Worm (Caenorhabditis elegans) whole organism, early embryonic: ENCODE results near the gene sru-30.

Experiments used
- aly-1 ChIP-seq: sonication (generic microtip); optimal IDR thresholded peaks from 2 replicates; lab custom pipeline; 2016; ENCODE audit warnings: missing genetic modification characterization, missing compliant biosample characterization
- ama-1 ChIP-seq: fragments of 150-350 bp; optimal IDR thresholded peaks from 2 replicates; lab custom pipeline; 2014
- ceh-36 ChIP-seq: sonication (generic microtip); optimal IDR thresholded peaks from 2 replicates; lab custom pipeline; 2016; ENCODE audit warnings: missing genetic modification characterization, inconsistent platforms, missing compliant biosample characterization
- ets-7 ChIP-seq: sonication (generic microtip); optimal IDR thresholded peaks from 2 replicates; lab custom pipeline; 2016; ENCODE audit warnings: missing genotype, missing genetic modification characterization, missing compliant biosample characterization
- flt-1 ChIP-seq: fragments of 200-800 bp; sonication (Bioruptor generic); IDR thresholded peaks from 2 replicates; pipeline ENCODE4 v1.3.6; 2022; ENCODE audit warnings: missing genetic modification characterization, missing compliant biosample characterization
- pes-1 ChIP-seq: fragments of 200-800 bp; sonication (Bioruptor generic); IDR thresholded peaks from 2 replicates; pipeline ENCODE4 v1.3.6; 2022; ENCODE audit warnings: missing genetic modification reagents, missing genetic modification characterization, missing compliant biosample characterization
- scrt-1 ChIP-seq: fragments of 200-800 bp; sonication (Bioruptor generic); IDR thresholded peaks from 2 replicates; pipeline ENCODE4 v1.3.6; 2022; ENCODE audit warnings: missing genetic modification characterization, missing compliant biosample characterization
- tbx-37 ChIP-seq: fragments of 200-800 bp; sonication (Bioruptor generic); conservative IDR thresholded peaks from 2 replicates; pipeline ENCODE4 v1.3.6; 2022; ENCODE audit warnings: missing genetic modification reagents, missing genetic modification characterization, missing compliant biosample characterization

- TF ChIP-seq ama-1 (lab: Kevin White, UChicago) = no peak
- TF ChIP-seq ets-7 = no peak
- TF ChIP-seq tbx-37 = no peak
- no peak for TF ChIP-seq aly-1
- no peak for TF ChIP-seq ceh-36
- no peak for TF ChIP-seq scrt-1 (GFP tag; lab: Robert Waterston, UW)
- TF ChIP-seq pes-1 (GFP tag; lab: Robert Waterston, UW) = no peak
- no peak for TF ChIP-seq flt-1 (GFP tag; lab: Robert Waterston, UW)
Measured at ce11 chrV:9768828-9769778, 44.5 kb upstream of the sru-30 start, which contains the start of gene unc-42.
